Worm (Caenorhabditis elegans): ENCODE results near the gene rnf-113.

DNA sequence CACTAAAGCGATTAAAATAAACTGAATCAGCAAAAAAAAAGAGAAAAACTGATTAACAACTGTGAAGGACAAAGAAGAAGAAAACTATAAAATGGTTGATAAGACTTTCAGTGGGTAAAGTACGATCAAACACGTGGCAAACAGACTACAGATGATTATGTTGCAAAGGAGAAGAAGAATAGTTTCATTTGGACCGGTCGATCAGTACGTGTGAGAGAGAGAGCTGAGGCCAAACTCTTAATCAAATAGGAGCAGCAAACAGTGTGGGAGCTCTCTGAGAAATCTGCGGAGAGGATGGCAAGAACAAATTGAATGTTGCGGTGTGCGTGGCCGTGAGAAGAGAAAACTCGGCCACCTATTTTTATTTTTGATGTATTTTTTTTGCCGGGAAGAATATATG lies 38.4 kb downstream of the rnf-113 start:
- TF ChIP-seq ama-1 (optimal IDR thresholded peaks at IDR 0.05), result no peak
- TF ChIP-seq sdc-2 (tag; optimal IDR thresholded peaks at IDR 0.05), result no peak
- no peak for TF ChIP-seq zip-5 (tag; optimal IDR thresholded peaks at IDR 0.05)
- no peak for TF ChIP-seq madf-2 (tag; optimal IDR thresholded peaks at IDR 0.05)
- TF ChIP-seq tbx-2 (tag; optimal IDR thresholded peaks at IDR 0.05), result no peak
- no peak for TF ChIP-seq nhr-11 (tag; optimal IDR thresholded peaks at IDR 0.05)
- no peak for TF ChIP-seq pag-3 (tag; optimal IDR thresholded peaks at IDR 0.05; ENCODE audit: borderline replicate concordance)
- TF ChIP-seq ceh-18 (tag; optimal IDR thresholded peaks at IDR 0.05), result no peak
- no peak for TF ChIP-seq unc-55 (GFP tag; optimal IDR thresholded peaks at IDR 0.05)
- no peak for TF ChIP-seq hlh-30 (tag; optimal IDR thresholded peaks at IDR 0.05; ENCODE audit: insufficient read depth)
- no peak for TF ChIP-seq nhr-232 (tag; optimal IDR thresholded peaks at IDR 0.05)
- TF ChIP-seq pax-1 (tag; optimal IDR thresholded peaks at IDR 0.05), result no peak
- TF ChIP-seq ceh-9 (tag; optimal IDR thresholded peaks at IDR 0.05), result no peak
- no peak for TF ChIP-seq gmeb-2 (tag; optimal IDR thresholded peaks at IDR 0.05)

All from whole organism, late embryonic.